Worm (Caenorhabditis elegans) whole organism, L3 larva: ENCODE measurements around the gene Y67H2A.10.

Source experiments
- aly-2 ChIP-seq: fragments of 150-350 bp; optimal IDR thresholded peaks from 2 replicates; lab custom pipeline; 2014; ENCODE audit warnings: missing biosample characterization, missing genetic modification characterization
- ama-1 ChIP-seq: fragments of 150-350 bp; optimal IDR thresholded peaks from 2 replicates; lab custom pipeline; 2018
- ceh-16 ChIP-seq: sonication (generic microtip); optimal IDR thresholded peaks from 2 replicates; lab custom pipeline; 2017; ENCODE audit warnings: missing biosample characterization, missing genetic modification characterization
- ceh-28 ChIP-seq: fragments of 150-350 bp; optimal IDR thresholded peaks from 2 replicates; lab custom pipeline; 2014; ENCODE audit warnings: missing biosample characterization, missing genetic modification reagents, missing genetic modification characterization
- egl-27 ChIP-seq: sonication (generic microtip); optimal IDR thresholded peaks from 4 replicates; lab custom pipeline; 2017; ENCODE audit warnings: missing biosample characterization, missing genetic modification reagents, missing genetic modification characterization
- elt-1 ChIP-seq: fragments of 150-350 bp; optimal IDR thresholded peaks from 2 replicates; lab custom pipeline; 2014; ENCODE audit warnings: missing biosample characterization, missing genetic modification characterization
- elt-2 ChIP-seq: sonication (generic microtip); optimal IDR thresholded peaks from 2 replicates; lab custom pipeline; 2016; ENCODE audit warnings: missing genetic modification reagents, mild to moderate bottlenecking, missing genetic modification characterization, missing compliant biosample characterization
- elt-3 ChIP-seq, 3 experiments: fragments of 150-350 bp in 1 of 3; sonication (generic microtip) in 2 of 3; optimal IDR thresholded peaks; 2 replicates in 2 of 3; 4 replicates in 1 of 3; lab custom pipeline; 2014 to 2017; ENCODE audit warnings: missing biosample characterization in 3 of 3, missing genetic modification characterization in 3 of 3
- eor-1 ChIP-seq, 2 experiments: fragments of 150-350 bp; optimal IDR thresholded peaks; 2 replicates each; lab custom pipeline; 2014 to 2018; ENCODE audit warnings: missing biosample characterization in 2 of 2, missing genetic modification characterization in 2 of 2
- lin-39 ChIP-seq: fragments of 150-350 bp; optimal IDR thresholded peaks from 2 replicates; lab custom pipeline; 2018; ENCODE audit warnings: missing biosample characterization, missing genetic modification reagents, missing genetic modification characterization
- mdl-1 ChIP-seq: fragments of 150-350 bp; optimal IDR thresholded peaks from 2 replicates; lab custom pipeline; 2014; ENCODE audit warnings: missing biosample characterization, missing genetic modification characterization
- mml-1 ChIP-seq: fragments of 150-350 bp; sonication (generic microtip); optimal IDR thresholded peaks from 3 replicates; lab custom pipeline; 2014; ENCODE audit warnings: missing biosample characterization, missing genetic modification characterization
- nhr-11 ChIP-seq: fragments of 150-350 bp; optimal IDR thresholded peaks from 2 replicates; lab custom pipeline; 2014; ENCODE audit warnings: missing biosample characterization, missing genetic modification characterization
- nhr-23 ChIP-seq: fragments of 150-350 bp; optimal IDR thresholded peaks from 2 replicates; lab custom pipeline; 2014; ENCODE audit warnings: missing biosample characterization, missing genetic modification reagents, missing genetic modification characterization
- pha-4 ChIP-seq: fragments of 150-350 bp; optimal IDR thresholded peaks from 2 replicates; lab custom pipeline; 2014; ENCODE audit warnings: missing biosample characterization, missing genetic modification reagents, missing genetic modification characterization
- pqm-1 ChIP-seq: fragments of 150-350 bp; optimal IDR thresholded peaks from 2 replicates; lab custom pipeline; 2017; ENCODE audit warnings: missing biosample characterization, missing genetic modification characterization, inconsistent platforms
- skn-1 ChIP-seq: fragments of 150-350 bp; optimal IDR thresholded peaks from 2 replicates; lab custom pipeline; 2014; ENCODE audit warnings: missing biosample characterization, missing genetic modification characterization
- snpc-4 ChIP-seq: fragments of 150-350 bp; optimal IDR thresholded peaks from 2 replicates; lab custom pipeline; 2014; ENCODE audit warnings: missing biosample characterization, missing genetic modification characterization
- unc-62 ChIP-seq: fragments of 150-350 bp; sonication (generic microtip); optimal IDR thresholded peaks from 4 replicates; lab custom pipeline; 2014; ENCODE audit warnings: missing biosample characterization, missing genetic modification reagents, missing genetic modification characterization
- ztf-11 ChIP-seq: fragments of 150-350 bp; optimal IDR thresholded peaks from 2 replicates; lab custom pipeline; 2014; ENCODE audit warnings: missing biosample characterization, missing genetic modification characterization

Y67H2A.10 gene

DNA sequence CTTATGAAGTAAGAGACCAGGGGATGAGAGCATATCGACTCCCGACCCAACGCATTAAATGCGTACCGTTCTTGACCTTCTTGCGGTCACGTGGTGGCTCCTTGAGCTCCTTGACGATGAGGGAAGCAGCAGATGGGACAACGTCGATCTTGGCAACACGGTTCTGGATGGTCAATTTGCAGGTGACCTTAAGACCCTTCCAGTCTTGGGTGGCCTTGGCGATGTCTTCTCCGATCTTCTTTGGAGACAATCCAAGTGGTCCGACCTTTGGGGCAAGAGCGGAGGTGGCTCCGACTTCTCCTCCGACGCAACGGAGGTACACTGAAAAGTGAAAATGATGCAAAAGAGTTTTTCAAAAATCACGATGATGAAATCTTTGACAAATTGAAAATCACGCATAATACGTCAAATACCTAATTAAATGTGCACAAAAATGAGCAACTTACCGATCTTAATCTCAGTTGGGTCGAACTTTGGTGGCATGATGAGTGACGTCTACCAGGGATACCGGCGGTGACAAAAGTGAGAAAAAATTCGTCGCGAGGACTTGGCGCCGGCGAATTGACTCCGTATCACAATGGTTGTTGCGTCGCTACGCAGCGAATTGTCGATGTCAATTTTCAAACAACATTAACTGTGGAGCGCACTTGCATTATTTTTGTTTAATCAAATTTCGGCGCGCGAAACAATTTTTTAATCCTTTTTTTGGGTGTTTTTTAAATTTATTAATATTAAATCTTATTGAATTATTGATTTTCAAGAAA is 49.0 kb downstream of the Y67H2A.10 start, which contains the start of gene rpl-12 (continued):
- TF ChIP-seq ceh-16 (tag; lab: Kevin White, UChicago) (peak; percentile 47), nhr-11 (peak; percentile 95), elt-3 (tag; optimal IDR thresholded peaks at IDR 0.05; lab: Kevin White, UChicago) (peak in 2 of 3 experiments; percentile 85 to 91), aly-2 (peak; percentile 71), ztf-11 (no peak), nhr-23 (peak; percentile 100), unc-62 (peak; percentile 92), ceh-28 (tag; lab: Kevin White, UChicago) (peak; percentile 92), snpc-4 (tag; lab: Kevin White, UChicago) (peak; percentile 95)

DNA sequence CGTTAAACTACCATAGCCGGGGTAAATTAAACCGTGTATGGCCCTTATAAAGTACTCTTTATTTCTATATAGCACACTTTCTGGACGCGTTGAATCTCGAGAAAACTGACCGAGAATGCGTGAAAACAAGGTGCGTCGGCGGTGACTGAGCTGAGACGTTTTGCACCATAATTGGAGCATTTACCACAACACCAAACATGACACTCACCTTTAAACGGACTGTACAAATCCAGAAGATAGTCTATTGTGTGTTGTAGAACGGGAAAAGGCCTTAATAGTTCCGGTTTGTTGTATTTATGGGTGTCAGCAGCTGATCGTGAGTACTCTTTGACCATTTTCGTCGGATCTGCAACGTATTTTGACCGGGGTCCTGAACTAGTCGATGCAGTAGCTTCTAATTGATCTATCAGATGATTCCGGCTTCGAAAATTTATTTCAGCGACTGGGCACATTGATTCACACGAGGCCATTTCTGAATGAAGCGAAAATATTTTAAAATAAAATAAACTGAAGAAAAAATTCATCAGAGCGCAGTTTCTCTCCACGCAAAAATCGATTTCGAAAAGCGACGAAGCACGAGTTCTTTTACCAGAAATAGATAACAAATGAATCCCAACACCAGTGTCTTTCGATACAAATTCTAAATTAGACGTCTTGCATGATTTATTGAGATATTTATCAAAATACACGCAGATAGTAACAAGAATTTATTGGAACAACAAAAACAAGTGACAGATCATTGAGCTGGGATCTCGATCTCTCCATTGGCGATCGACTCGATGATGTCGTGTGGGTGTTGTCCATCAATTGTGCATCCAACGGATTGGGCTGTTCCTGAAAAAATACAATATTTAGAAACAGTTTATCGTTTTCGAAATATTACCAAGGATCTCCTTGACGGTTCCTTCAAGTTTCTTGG is 50.1 kb downstream of the Y67H2A.10 start, which contains the start of gene tag-115:
Gene tag-115 (minus strand): TSS at position 472 of the 919 bp plus-strand sequence.
- peak; percentile 10 for TF ChIP-seq elt-2
- peak; percentile 9 for TF ChIP-seq pha-4 (tag; lab: Kevin White, UChicago)
- peak; percentile 48 for TF ChIP-seq ama-1 (lab: Kevin White, UChicago)
- peak; percentile 37 for TF ChIP-seq ceh-28 (tag; lab: Kevin White, UChicago)
- TF ChIP-seq skn-1 (tag; lab: Kevin White, UChicago), result no peak
- TF ChIP-seq ceh-16 (tag; lab: Kevin White, UChicago), result no peak

DNA sequence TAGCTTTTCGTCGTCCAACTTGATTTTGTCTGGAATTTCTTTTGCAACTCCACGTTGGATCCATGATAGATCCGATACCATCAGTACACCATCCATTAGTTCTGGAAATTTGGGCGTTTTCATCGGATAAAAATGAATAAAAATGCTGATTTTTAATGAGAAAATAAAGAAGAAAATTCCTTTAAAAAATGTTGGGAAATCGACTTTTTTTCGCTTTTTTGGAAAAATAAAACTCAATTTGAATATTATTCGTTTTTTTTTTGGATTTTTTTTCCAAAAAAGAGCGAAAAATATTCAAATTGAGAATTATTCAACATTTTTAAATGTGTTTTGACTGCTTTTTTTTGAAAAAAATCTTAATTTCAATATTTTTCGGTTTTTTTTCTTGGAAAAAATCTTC is 52.8 kb downstream of the Y67H2A.10 start, which contains the start of gene pwp-1:
Gene pwp-1 (minus strand): TSS at position 101 of the 400 bp plus-strand sequence.
- TF ChIP-seq mdl-1 (no peak), lin-39 (tag; lab: Kevin White, UChicago) (no peak), elt-1 (no peak), eor-1 (tag; optimal IDR thresholded peaks at IDR 0.05; lab: Kevin White, UChicago) (no peak), snpc-4 (tag; lab: Kevin White, UChicago) (no peak), mml-1 (tag; lab: Kevin White, UChicago) (no peak), pqm-1 (tag; lab: Kevin White, UChicago) (no peak), egl-27 (tag; lab: Kevin White, UChicago) (no peak), unc-62 (no peak)
